Fruit fly (Drosophila melanogaster) whole organism, embryonic: ENCODE measurements around the gene CG15880.

Experiments used
- CG10462 ChIP-seq: fragments of 200-800 bp; sonication (Bioruptor generic); optimal IDR thresholded peaks from 2 replicates; lab custom pipeline; 2016; ENCODE audit warnings: missing biosample characterization, missing genetic modification characterization
- CG12104 ChIP-seq: fragments of 200-800 bp; sonication (Bioruptor generic); optimal IDR thresholded peaks from 3 replicates; lab custom pipeline; 2016; ENCODE audit warnings: missing biosample characterization, missing genetic modification characterization
- CG12219 ChIP-seq: fragments of 200-800 bp; sonication (Bioruptor generic); optimal IDR thresholded peaks from 3 replicates; lab custom pipeline; 2018; ENCODE audit warnings: missing biosample characterization, mild to moderate bottlenecking, missing genetic modification characterization
- CG12769 ChIP-seq: fragments of 200-800 bp; sonication (Bioruptor generic); optimal IDR thresholded peaks from 2 replicates; lab custom pipeline; 2019; ENCODE audit warnings: missing biosample characterization, mild to moderate bottlenecking, missing genetic modification characterization, moderate library complexity
- CG12942 ChIP-seq: fragments of 200-800 bp; sonication (Bioruptor generic); optimal IDR thresholded peaks from 3 replicates; lab custom pipeline; 2016; ENCODE audit warnings: missing biosample characterization, missing genetic modification characterization
- CG13775 ChIP-seq: fragments of 200-800 bp; sonication (Bioruptor generic); optimal IDR thresholded peaks from 3 replicates; lab custom pipeline; 2017; ENCODE audit warnings: missing biosample characterization, mild to moderate bottlenecking, missing genetic modification characterization
- CG14050 ChIP-seq: fragments of 200-800 bp; sonication (Bioruptor generic); IDR thresholded peaks from 3 replicates; pipeline ENCODE4 v1.3.6; 2022; ENCODE audit warnings: missing biosample characterization, missing genetic modification characterization
- CG14441 ChIP-seq: fragments of 200-800 bp; sonication (Bioruptor generic); IDR thresholded peaks from 2 replicates; pipeline ENCODE4 v1.3.6; 2022; ENCODE audit warnings: missing biosample characterization, missing genetic modification characterization
- CG15696 ChIP-seq: fragments of 200-800 bp; sonication (Bioruptor generic); optimal IDR thresholded peaks from 2 replicates; lab custom pipeline; 2019; ENCODE audit warnings: missing biosample characterization, mild to moderate bottlenecking, missing genetic modification characterization, moderate library complexity
- CG18599 ChIP-seq: fragments of 200-800 bp; sonication (Bioruptor generic); optimal IDR thresholded peaks from 3 replicates; lab custom pipeline; 2017; ENCODE audit warnings: missing biosample characterization, missing genetic modification characterization, mild to moderate bottlenecking, moderate library complexity, missing genetic modification reagents
- CG2116 ChIP-seq: fragments of 200-800 bp; sonication (Bioruptor generic); optimal IDR thresholded peaks from 3 replicates; lab custom pipeline; 2018; ENCODE audit warnings: missing biosample characterization, mild to moderate bottlenecking, missing genetic modification characterization
- CG2889 ChIP-seq: fragments of 200-800 bp; sonication (Bioruptor generic); IDR thresholded peaks from 3 replicates; pipeline ENCODE4 v1.3.6; 2022; ENCODE audit warnings: missing biosample characterization, missing genetic modification characterization
- CG30431 ChIP-seq: fragments of 200-800 bp; sonication (Bioruptor generic); optimal IDR thresholded peaks from 2 replicates; lab custom pipeline; 2017; ENCODE audit warnings: missing biosample characterization, missing genetic modification characterization
- CG34376 ChIP-seq: fragments of 200-800 bp; sonication (Bioruptor generic); optimal IDR thresholded peaks from 2 replicates; lab custom pipeline; 2018; ENCODE audit warnings: missing biosample characterization, mild to moderate bottlenecking, missing genetic modification characterization
- CG6683 ChIP-seq: fragments of 200-800 bp; sonication (Bioruptor generic); optimal IDR thresholded peaks from 2 replicates; lab custom pipeline; 2017; ENCODE audit warnings: missing biosample characterization, mild to moderate bottlenecking, missing genetic modification characterization, missing genetic modification reagents
- CG7556 ChIP-seq: fragments of 200-800 bp; sonication (Bioruptor generic); optimal IDR thresholded peaks from 2 replicates; lab custom pipeline; 2017; ENCODE audit warnings: missing biosample characterization, mild to moderate bottlenecking, missing genetic modification characterization
- CG7839 ChIP-seq: fragments of 200-800 bp; sonication (Bioruptor generic); optimal IDR thresholded peaks from 3 replicates; lab custom pipeline; 2018; ENCODE audit warnings: missing biosample characterization, mild to moderate bottlenecking, missing genetic modification characterization, moderate library complexity
- CG9932 ChIP-seq: fragments of 200-800 bp; sonication (Bioruptor generic); IDR thresholded peaks from 2 replicates; pipeline ENCODE4 v1.3.6; 2022; ENCODE audit warnings: missing biosample characterization, missing genetic modification characterization
- Fer2 ChIP-seq: fragments of 200-800 bp; sonication (Bioruptor generic); optimal IDR thresholded peaks from 2 replicates; lab custom pipeline; 2018; ENCODE audit warnings: missing biosample characterization, mild to moderate bottlenecking, missing genetic modification characterization, moderate library complexity
- Fer3 ChIP-seq: fragments of 200-800 bp; sonication (Bioruptor generic); optimal IDR thresholded peaks from 2 replicates; lab custom pipeline; 2018; ENCODE audit warnings: missing biosample characterization, mild to moderate bottlenecking, missing genetic modification characterization, moderate library complexity
- H15 ChIP-seq: fragments of 200-800 bp; sonication (Bioruptor generic); IDR thresholded peaks from 3 replicates; pipeline ENCODE4 v1.3.6; 2022; ENCODE audit warnings: missing biosample characterization, missing genetic modification characterization
- HmgD ChIP-seq: fragments of 200-800 bp; sonication (Bioruptor generic); optimal IDR thresholded peaks from 3 replicates; lab custom pipeline; 2016; ENCODE audit warnings: missing biosample characterization, missing genetic modification characterization
- Hmx ChIP-seq: fragments of 200-800 bp; sonication (Bioruptor generic); optimal IDR thresholded peaks from 2 replicates; lab custom pipeline; 2016; ENCODE audit warnings: missing biosample characterization, missing genetic modification characterization
- Kr ChIP-seq: fragments of 200-800 bp; sonication (Bioruptor generic); optimal IDR thresholded peaks from 2 replicates; lab custom pipeline; 2017; ENCODE audit warnings: missing biosample characterization, mild to moderate bottlenecking, missing genetic modification characterization
- Myb ChIP-seq: fragments of 200-800 bp; sonication (Bioruptor generic); optimal IDR thresholded peaks from 2 replicates; lab custom pipeline; 2016; ENCODE audit warnings: missing biosample characterization, missing genetic modification characterization
- NC2β ChIP-seq: fragments of 200-800 bp; sonication (Bioruptor generic); optimal IDR thresholded peaks from 2 replicates; lab custom pipeline; 2016; ENCODE audit warnings: missing biosample characterization, missing genetic modification characterization
- NfI ChIP-seq: fragments of 200-800 bp; sonication (Bioruptor generic); optimal IDR thresholded peaks from 3 replicates; lab custom pipeline; 2018; ENCODE audit warnings: missing biosample characterization, mild to moderate bottlenecking, missing genetic modification characterization, moderate library complexity
- Ptx1 ChIP-seq: fragments of 200-800 bp; sonication (Bioruptor generic); IDR thresholded peaks from 2 replicates; pipeline ENCODE4 v1.3.6; 2022; ENCODE audit warnings: missing biosample characterization, missing genetic modification characterization
- Rx ChIP-seq: fragments of 200-800 bp; sonication (Bioruptor generic); IDR thresholded peaks from 2 replicates; pipeline ENCODE4 v1.3.6; 2022; ENCODE audit warnings: missing biosample characterization, missing genetic modification characterization
- Scr ChIP-seq: fragments of 200-800 bp; sonication (Bioruptor generic); IDR thresholded peaks from 2 replicates; pipeline ENCODE4 v1.3.6; 2022; ENCODE audit warnings: missing biosample characterization, missing genetic modification characterization; ENCODE audit not compliant: partially characterized antibody
- Spps ChIP-seq: fragments of 200-800 bp; sonication (Bioruptor generic); optimal IDR thresholded peaks from 2 replicates; lab custom pipeline; 2018; ENCODE audit warnings: missing biosample characterization, mild to moderate bottlenecking, missing genetic modification characterization
- bbx ChIP-seq: fragments of 200-800 bp; sonication (Bioruptor generic); IDR thresholded peaks from 2 replicates; pipeline ENCODE4 v1.3.6; 2022; ENCODE audit warnings: missing biosample characterization, missing genetic modification characterization; ENCODE audit not compliant: partially characterized antibody
- bigmax ChIP-seq: fragments of 200-800 bp; sonication (Bioruptor generic); optimal IDR thresholded peaks from 2 replicates; lab custom pipeline; 2018; ENCODE audit warnings: missing biosample characterization, mild to moderate bottlenecking, missing genetic modification characterization
- cas ChIP-seq: fragments of 200-800 bp; sonication (Bioruptor generic); IDR thresholded peaks from 2 replicates; pipeline ENCODE4 v1.3.6; 2022; ENCODE audit warnings: missing biosample characterization, missing genetic modification characterization
- cg ChIP-seq: fragments of 200-800 bp; sonication (Bioruptor generic); optimal IDR thresholded peaks from 3 replicates; lab custom pipeline; 2019; ENCODE audit warnings: missing biosample characterization, mild to moderate bottlenecking, missing genetic modification characterization, moderate library complexity
- crol ChIP-seq: fragments of 200-800 bp; sonication (Bioruptor generic); IDR thresholded peaks from 2 replicates; pipeline ENCODE4 v1.3.6; 2022; ENCODE audit warnings: missing biosample characterization, missing genetic modification characterization
- da ChIP-seq: fragments of 200-800 bp; sonication (Bioruptor generic); optimal IDR thresholded peaks from 2 replicates; lab custom pipeline; 2016; ENCODE audit warnings: missing biosample characterization, missing genetic modification characterization
- emc ChIP-seq: fragments of 200-800 bp; sonication (Bioruptor generic); optimal IDR thresholded peaks from 2 replicates; lab custom pipeline; 2016; ENCODE audit warnings: missing biosample characterization, missing genetic modification characterization
- fd3F ChIP-seq: fragments of 200-800 bp; sonication (Bioruptor generic); optimal IDR thresholded peaks from 2 replicates; lab custom pipeline; 2018; ENCODE audit warnings: missing biosample characterization, mild to moderate bottlenecking, missing genetic modification characterization, moderate library complexity
- gsb-n ChIP-seq: fragments of 200-800 bp; sonication (Bioruptor generic); optimal IDR thresholded peaks from 3 replicates; lab custom pipeline; 2018; ENCODE audit warnings: missing biosample characterization, mild to moderate bottlenecking, missing genetic modification characterization
- lab ChIP-seq: fragments of 200-800 bp; sonication (Bioruptor generic); optimal IDR thresholded peaks from 3 replicates; lab custom pipeline; 2017; ENCODE audit warnings: missing biosample characterization, missing genetic modification characterization, mild to moderate bottlenecking, moderate library complexity, missing genetic modification reagents
- lola ChIP-seq, 3 experiments: fragments of >200 bp in 2 of 3; fragments of 200-800 bp in 1 of 3; sonication (Bioruptor generic) in 1 of 3; optimal IDR thresholded peaks; 2 replicates each; lab custom pipeline; 2017 to 2019; ENCODE audit warnings: missing biosample characterization in 3 of 3, missing genetic modification characterization in 3 of 3, mild to moderate bottlenecking in 1 of 3, moderate library complexity in 1 of 3
- phol ChIP-seq: fragments of 200-800 bp; sonication (Bioruptor generic); optimal IDR thresholded peaks from 3 replicates; lab custom pipeline; 2018; ENCODE audit warnings: missing biosample characterization, mild to moderate bottlenecking, missing genetic modification characterization, moderate library complexity
- run ChIP-seq: fragments of 200-800 bp; sonication (Bioruptor generic); optimal IDR thresholded peaks from 3 replicates; lab custom pipeline; 2018; ENCODE audit warnings: missing biosample characterization, mild to moderate bottlenecking, missing genetic modification characterization
- tna ChIP-seq: fragments of 200-800 bp; sonication (Bioruptor generic); IDR thresholded peaks from 2 replicates; pipeline ENCODE4 v1.3.6; 2022; ENCODE audit warnings: missing biosample characterization, missing genetic modification characterization; ENCODE audit not compliant: partially characterized antibody
- vfl ChIP-seq: fragments of 200-800 bp; sonication (Bioruptor generic); optimal IDR thresholded peaks from 2 replicates; lab custom pipeline; 2016; ENCODE audit warnings: missing biosample characterization, missing genetic modification characterization
- wor ChIP-seq: fragments of 200-800 bp; sonication (Bioruptor generic); IDR thresholded peaks from 2 replicates; pipeline ENCODE4 v1.3.6; 2022; ENCODE audit warnings: missing biosample characterization, missing genetic modification characterization

The CG15880 gene

dm6 chr2L:856001-856400 is 38.3 kb upstream of the CG15880 start (continued):
- TF ChIP-seq Fer2 (tag; lab: Kevin White, UChicago) (no peak), Spps (tag; lab: Kevin White, UChicago) (no peak), Myb (no peak), HmgD (no peak), crol (GFP tag; lab: Robert Waterston, UW) (0 out of 2 replicates have a peak, but pooled peaks have one; percentile 26), fd3F (GFP tag; lab: Kevin White, UChicago) (no peak), Hmx (no peak), CG7556 (GFP tag; lab: Kevin White, UChicago) (no peak), CG18599 (GFP tag; lab: Kevin White, UChicago) (peak; percentile 77), CG10462 (GFP tag; lab: Kevin White, UChicago) (no peak), CG15696 (peak; percentile 39), emc (GFP tag; lab: Kevin White, UChicago) (no peak), da (GFP tag; lab: Kevin White, UChicago) (no peak), lola (GFP tag; optimal IDR thresholded peaks at IDR 0.05; lab: Kevin White, UChicago) (no peak), vfl (no peak), wor (no peak), Scr (no peak), cas (GFP tag; lab: Robert Waterston, UW) (no peak), CG12219 (no peak), phol (tag; lab: Kevin White, UChicago) (no peak), run (no peak), CG14441 (no peak), CG7839 (tag; lab: Kevin White, UChicago) (no peak), bbx (GFP tag; lab: Robert Waterston, UW) (no peak), Fer3 (no peak), bigmax (GFP tag; lab: Kevin White, UChicago) (no peak), gsb-n (tag; lab: Kevin White, UChicago) (no peak), CG9932 (no peak), cg (GFP tag; lab: Kevin White, UChicago) (no peak), CG2889 (GFP tag; lab: Robert Waterston, UW) (no peak), NC2β (no peak), Rx (GFP tag; lab: Robert Waterston, UW) (no peak), tna (no peak), CG12104 (GFP tag; lab: Kevin White, UChicago) (no peak), CG2116 (GFP tag; lab: Kevin White, UChicago) (no peak), CG13775 (GFP tag; lab: Kevin White, UChicago) (no peak), lab (GFP tag; lab: Kevin White, UChicago) (peak; percentile 73), H15 (GFP tag; lab: Robert Waterston, UW) (no peak), CG6683 (GFP tag; lab: Kevin White, UChicago) (no peak), NfI (GFP tag; lab: Kevin White, UChicago) (no peak), Ptx1 (GFP tag; lab: Robert Waterston, UW) (no peak), CG30431 (GFP tag; lab: Kevin White, UChicago) (no peak), CG12942 (GFP tag; lab: Kevin White, UChicago) (no peak), CG12769 (tag; lab: Kevin White, UChicago) (peak; percentile 60), CG34376 (GFP tag; lab: Kevin White, UChicago) (no peak), CG14050 (no peak), Kr (GFP tag; lab: Kevin White, UChicago) (no peak)
